Worm (Caenorhabditis elegans): Measurements from ENCODE around the gene C15C8.5.

The C15C8.5 gene

ce11 chrV:12797992-12798391 lies 50.2 kb downstream of the C15C8.5 start, which contains the start of gene ugt-6:
Gene ugt-6, minus strand, starts transcription at chrV:12798224.
- TF ChIP-seq ceh-16 (tag; optimal IDR thresholded peaks at IDR 0.05) = no peak
- no peak for TF ChIP-seq elt-1 (tag; optimal IDR thresholded peaks at IDR 0.05)
- TF ChIP-seq nhr-6 (tag; optimal IDR thresholded peaks at IDR 0.05) = no peak
- no peak for TF ChIP-seq peb-1 (tag; optimal IDR thresholded peaks at IDR 0.05)
- TF ChIP-seq nhr-23 (tag; optimal IDR thresholded peaks at IDR 0.05) = no peak
- no peak for TF ChIP-seq lin-13 (GFP tag; optimal IDR thresholded peaks at IDR 0.05)
- no peak for TF ChIP-seq C34F6.9 (tag; optimal IDR thresholded peaks at IDR 0.05)
- TF ChIP-seq aly-2 (tag; optimal IDR thresholded peaks at IDR 0.05) = no peak
- no peak for TF ChIP-seq nhr-11 (tag; optimal IDR thresholded peaks at IDR 0.05)
- no peak for TF ChIP-seq skn-1 (tag; optimal IDR thresholded peaks at IDR 0.05)
- TF ChIP-seq Y55F3AM.14 (GFP tag; optimal IDR thresholded peaks at IDR 0.05) = no peak
- TF ChIP-seq unc-55 (GFP tag; optimal IDR thresholded peaks at IDR 0.05) = no peak
- no peak for TF ChIP-seq zag-1 (tag; optimal IDR thresholded peaks at IDR 0.05)
- TF ChIP-seq mab-5 (tag; optimal IDR thresholded peaks at IDR 0.05) = no peak
- no peak for TF ChIP-seq alr-1 (tag; optimal IDR thresholded peaks at IDR 0.05)
- no peak for TF ChIP-seq unc-62 (GFP tag; optimal IDR thresholded peaks at IDR 0.05)
- TF ChIP-seq lsy-2 (tag; optimal IDR thresholded peaks at IDR 0.05) = no peak
- TF ChIP-seq ceh-82 (tag; optimal IDR thresholded peaks at IDR 0.05) = no peak
- TF ChIP-seq nhr-25 (tag; optimal IDR thresholded peaks at IDR 0.05) = no peak
- TF ChIP-seq lin-39 (tag; optimal IDR thresholded peaks at IDR 0.05) = no peak

All from whole organism, L2 larva.